Worm (Caenorhabditis elegans) whole organism, L1 larva: ENCODE data around the gene F41G3.5.

Experiments used
- C16A3.4 ChIP-seq: fragments of 150-350 bp; optimal IDR thresholded peaks from 2 replicates; lab custom pipeline; 2014; ENCODE audit warnings: missing biosample characterization, missing genetic modification characterization
- aly-2 ChIP-seq: fragments of 150-350 bp; optimal IDR thresholded peaks from 2 replicates; lab custom pipeline; 2014; ENCODE audit warnings: missing biosample characterization, missing genetic modification characterization
- blmp-1 ChIP-seq: fragments of 150-350 bp; optimal IDR thresholded peaks from 2 replicates; lab custom pipeline; 2014; ENCODE audit warnings: missing biosample characterization, missing genetic modification characterization
- ceh-82 ChIP-seq, 3 experiments: fragments of 150-350 bp in 1 of 3; sonication (generic microtip) in 2 of 3; optimal IDR thresholded peaks; 2 replicates each; lab custom pipeline; 2014 to 2017; ENCODE audit warnings: missing biosample characterization in 3 of 3, missing genetic modification characterization in 3 of 3
- ces-1 ChIP-seq: fragments of 150-350 bp; optimal IDR thresholded peaks from 2 replicates; lab custom pipeline; 2014; ENCODE audit warnings: missing biosample characterization, missing genetic modification reagents, missing genetic modification characterization
- dsc-1 ChIP-seq: sonication (generic microtip); optimal IDR thresholded peaks from 2 replicates; lab custom pipeline; 2016; ENCODE audit warnings: mild to moderate bottlenecking, missing genetic modification characterization, missing compliant biosample characterization
- efl-1 ChIP-seq, 4 experiments: fragments of 150-350 bp; optimal IDR thresholded peaks in 3 of 4; peaks in 1 of 4; 1 replicate in 1 of 4; 2 replicates in 3 of 4; lab custom pipeline; 2014; ENCODE audit warnings: missing biosample characterization in 2 of 4, missing genetic modification characterization in 2 of 4, missing genetic modification reagents in 2 of 4
- efl-3 ChIP-seq: fragments of 200-800 bp; sonication (Bioruptor generic); optimal IDR thresholded peaks from 2 replicates; lab custom pipeline; 2018; ENCODE audit warnings: mild to moderate bottlenecking, missing genetic modification characterization, missing compliant biosample characterization
- egl-27 ChIP-seq, 2 experiments: fragments of 150-350 bp in 1 of 2; sonication (generic microtip); optimal IDR thresholded peaks; 3 replicates each; lab custom pipeline; 2017 to 2018; ENCODE audit warnings: missing biosample characterization in 2 of 2, missing genetic modification characterization in 2 of 2, missing genetic modification reagents in 2 of 2
- elt-3 ChIP-seq, 6 experiments: fragments of 150-350 bp in 1 of 6; sonication (generic microtip); optimal IDR thresholded peaks; 2 replicates each; lab custom pipeline; 2017 to 2018; ENCODE audit warnings: missing biosample characterization in 6 of 6, missing genetic modification characterization in 6 of 6, inconsistent platforms in 1 of 6
- fkh-10 ChIP-seq: sonication (generic microtip); optimal IDR thresholded peaks from 2 replicates; lab custom pipeline; 2017; ENCODE audit warnings: missing biosample characterization, missing genetic modification reagents, missing genetic modification characterization
- fkh-4 ChIP-seq: sonication (generic microtip); optimal IDR thresholded peaks from 2 replicates; lab custom pipeline; 2016; ENCODE audit warnings: missing compliant biosample characterization, missing genetic modification characterization, borderline replicate concordance
- fkh-8 ChIP-seq: sonication (generic microtip); optimal IDR thresholded peaks from 2 replicates; lab custom pipeline; 2016; ENCODE audit warnings: mild to moderate bottlenecking, missing genetic modification characterization, missing compliant biosample characterization
- grh-1 ChIP-seq: fragments of 200-800 bp; sonication (Bioruptor generic); IDR thresholded peaks from 2 replicates; pipeline ENCODE4 v1.3.6; 2022; ENCODE audit warnings: missing genetic modification reagents, missing genetic modification characterization, missing compliant biosample characterization
- hlh-4 ChIP-seq: sonication (generic microtip); optimal IDR thresholded peaks from 2 replicates; lab custom pipeline; 2016; ENCODE audit warnings: mild to moderate bottlenecking, missing genetic modification characterization, missing compliant biosample characterization
- isw-1 ChIP-seq: fragments of 200-800 bp; sonication (Bioruptor generic); IDR thresholded peaks from 2 replicates; pipeline ENCODE4 v1.3.6; 2022; ENCODE audit warnings: missing genetic modification characterization, missing compliant biosample characterization
- lin-13 ChIP-seq: fragments of 150-350 bp; optimal IDR thresholded peaks from 2 replicates; lab custom pipeline; 2014; ENCODE audit warnings: missing biosample characterization, missing genetic modification reagents, missing genetic modification characterization
- lin-14 ChIP-seq: fragments of 200-800 bp; sonication (Bioruptor generic); optimal IDR thresholded peaks from 2 replicates; lab custom pipeline; 2018; ENCODE audit warnings: mild to moderate bottlenecking, missing genetic modification characterization, moderate library complexity, missing compliant biosample characterization
- lin-35 ChIP-seq, 2 experiments: fragments of 150-350 bp; optimal IDR thresholded peaks; 2 replicates each; lab custom pipeline; 2014; ENCODE audit warnings: missing biosample characterization in 2 of 2, missing genetic modification characterization in 2 of 2, missing genetic modification reagents in 2 of 2
- lir-3 ChIP-seq: sonication (generic microtip); optimal IDR thresholded peaks from 2 replicates; lab custom pipeline; 2016; ENCODE audit warnings: mild to moderate bottlenecking, missing genetic modification characterization, moderate library complexity, missing compliant biosample characterization; ENCODE audit not compliant: poor library complexity
- lsy-2 ChIP-seq, 2 experiments: fragments of 150-350 bp; optimal IDR thresholded peaks; 2 replicates each; lab custom pipeline; 2014; ENCODE audit warnings: missing biosample characterization in 2 of 2, missing genetic modification characterization in 2 of 2
- nhr-12 ChIP-seq: sonication (generic microtip); optimal IDR thresholded peaks from 2 replicates; lab custom pipeline; 2017; ENCODE audit warnings: missing biosample characterization, missing genetic modification characterization
- nhr-237 ChIP-seq: fragments of 150-350 bp; optimal IDR thresholded peaks from 2 replicates; lab custom pipeline; 2014; ENCODE audit warnings: missing biosample characterization, missing genetic modification characterization
- nhr-28 ChIP-seq: fragments of 150-350 bp; optimal IDR thresholded peaks from 2 replicates; lab custom pipeline; 2014; ENCODE audit warnings: missing biosample characterization, missing genetic modification characterization
- nhr-71 ChIP-seq: sonication (generic microtip); optimal IDR thresholded peaks from 2 replicates; lab custom pipeline; 2016; ENCODE audit warnings: mild to moderate bottlenecking, missing genetic modification characterization, moderate library complexity, missing compliant biosample characterization
- nhr-76 ChIP-seq: sonication (generic microtip); optimal IDR thresholded peaks from 2 replicates; lab custom pipeline; 2017; ENCODE audit warnings: missing biosample characterization, missing genetic modification characterization
- nhr-85 ChIP-seq: sonication (generic microtip); peaks from one replicate; lab custom pipeline; 2016; ENCODE audit warnings: missing genetic modification characterization, inconsistent platforms, missing compliant biosample characterization
- pag-3 ChIP-seq: sonication (generic microtip); optimal IDR thresholded peaks from 2 replicates; lab custom pipeline; 2017; ENCODE audit warnings: missing genetic modification characterization, mild to moderate bottlenecking, missing compliant biosample characterization, antibody characterized with exemption, borderline replicate concordance; ENCODE audit not compliant: insufficient read depth
- pqm-1 ChIP-seq: sonication (generic microtip); optimal IDR thresholded peaks from 3 replicates; lab custom pipeline; 2017; ENCODE audit warnings: missing biosample characterization, missing genetic modification characterization
- rnt-1 ChIP-seq: sonication (generic microtip); optimal IDR thresholded peaks from 2 replicates; lab custom pipeline; 2016; ENCODE audit warnings: mild to moderate bottlenecking, missing genetic modification characterization, moderate library complexity, missing compliant biosample characterization
- skn-1 ChIP-seq: fragments of 150-350 bp; optimal IDR thresholded peaks from 2 replicates; lab custom pipeline; 2014; ENCODE audit warnings: missing biosample characterization, missing genetic modification characterization
- snpc-4 ChIP-seq: fragments of 150-350 bp; optimal IDR thresholded peaks from 2 replicates; lab custom pipeline; 2014; ENCODE audit warnings: missing biosample characterization, missing genetic modification characterization
- swsn-7 ChIP-seq: sonication (generic microtip); optimal IDR thresholded peaks from 2 replicates; lab custom pipeline; 2016; ENCODE audit warnings: missing genetic modification characterization, missing compliant biosample characterization
- unc-30 ChIP-seq: sonication (generic microtip); optimal IDR thresholded peaks from 2 replicates; lab custom pipeline; 2017; ENCODE audit warnings: missing biosample characterization, missing genetic modification characterization
- unc-86 ChIP-seq: sonication (generic microtip); optimal IDR thresholded peaks from 2 replicates; lab custom pipeline; 2016; ENCODE audit warnings: missing genetic modification characterization, missing compliant biosample characterization
- xbp-1 ChIP-seq: sonication (generic microtip); optimal IDR thresholded peaks from 2 replicates; lab custom pipeline; 2016; ENCODE audit warnings: missing genetic modification characterization, missing compliant biosample characterization
- zag-1 ChIP-seq: fragments of 150-350 bp; optimal IDR thresholded peaks from 2 replicates; lab custom pipeline; 2014; ENCODE audit warnings: missing biosample characterization, missing genetic modification characterization

The F41G3.5 gene

ce11 chrII:6721581-6721980 lies 24.9 kb upstream of the F41G3.5 start (continued):
- no peak for TF ChIP-seq nhr-85 (tag; lab: Kevin White, UChicago)
- peak; percentile 56 for TF ChIP-seq nhr-71 (tag; lab: Kevin White, UChicago)
- peak; percentile 26 for TF ChIP-seq xbp-1 (tag; lab: Kevin White, UChicago)

- no peak for TF ChIP-seq unc-30
- no peak for TF ChIP-seq nhr-85 (tag; lab: Kevin White, UChicago)
- peak; percentile 52 for TF ChIP-seq dsc-1 (tag; lab: Kevin White, UChicago)
- TF ChIP-seq lin-14 (GFP tag; lab: Kevin White, UChicago): peak; percentile 32
- no peak for TF ChIP-seq pag-3
- no peak for TF ChIP-seq elt-3 (tag; optimal IDR thresholded peaks at IDR 0.05; lab: Kevin White, UChicago)
- no peak for TF ChIP-seq C16A3.4 (tag; lab: Kevin White, UChicago)
- no peak for TF ChIP-seq grh-1 (GFP tag; lab: Robert Waterston, UW)
- TF ChIP-seq zag-1 (tag; lab: Kevin White, UChicago): no peak
- no peak for TF ChIP-seq blmp-1 (tag; lab: Kevin White, UChicago)
- no peak for TF ChIP-seq swsn-7 (tag; lab: Kevin White, UChicago)
- TF ChIP-seq snpc-4 (tag; lab: Kevin White, UChicago): no peak
These were observed 19.7 kb upstream of the F41G3.5 start for ce11 chrII:6726814-6727213.

- TF ChIP-seq unc-86 (tag; lab: Kevin White, UChicago) (no peak), lin-14 (GFP tag; lab: Kevin White, UChicago) (peak; percentile 69), pqm-1 (tag; lab: Kevin White, UChicago) (no peak), lin-35 (GFP tag; optimal IDR thresholded peaks at IDR 0.05; lab: Kevin White, UChicago) (peak in 1 of 2 experiments; percentile 11), lir-3 (tag; lab: Kevin White, UChicago) (no peak), lin-13 (GFP tag; lab: Kevin White, UChicago) (no peak), rnt-1 (tag; lab: Kevin White, UChicago) (peak; percentile 17), efl-3 (GFP tag; lab: Kevin White, UChicago) (no peak), aly-2 (tag; lab: Kevin White, UChicago) (no peak), ces-1 (GFP tag; lab: Kevin White, UChicago) (no peak), fkh-8 (tag; lab: Kevin White, UChicago) (no peak), isw-1 (GFP tag; lab: Robert Waterston, UW) (peak; percentile 6; the same call in 1 of the 2 replicates), nhr-28 (tag; lab: Kevin White, UChicago) (no peak), skn-1 (tag; lab: Kevin White, UChicago) (no peak), unc-30 (no peak), zag-1 (tag; lab: Kevin White, UChicago) (no peak), pag-3 (no peak), fkh-10 (peak; percentile 33), nhr-71 (tag; lab: Kevin White, UChicago) (peak; percentile 33), efl-1 (optimal IDR thresholded peaks at IDR 0.05; lab: Kevin White, UChicago) (peak; percentile 13 to 41), efl-1 (GFP tag; optimal IDR thresholded peaks at IDR 0.05 in 1 of 2; lab: Kevin White, UChicago) (peak in 1 of 2 experiments; percentile 50), lsy-2 (tag; optimal IDR thresholded peaks at IDR 0.05; lab: Kevin White, UChicago) (peak in 1 of 2 experiments; percentile 27), fkh-4 (no peak), nhr-12 (tag; lab: Kevin White, UChicago) (no peak), ceh-82 (tag; optimal IDR thresholded peaks at IDR 0.05; lab: Kevin White, UChicago) (peak in 1 of 3 experiments; percentile 32), nhr-237 (tag; lab: Kevin White, UChicago) (no peak)
These were observed 17.2 kb upstream of the F41G3.5 start, which contains the start of gene T14B4.8 for ce11 chrII:6729331-6729730. Gene T14B4.8 (minus strand): TSS chrII:6729390.

- no peak for TF ChIP-seq aly-2 (tag; lab: Kevin White, UChicago)
- no peak for TF ChIP-seq egl-27 (tag; optimal IDR thresholded peaks at IDR 0.05; lab: Kevin White, UChicago)
- TF ChIP-seq nhr-76 (tag; lab: Kevin White, UChicago): no peak
- TF ChIP-seq nhr-85 (tag; lab: Kevin White, UChicago): no peak
- TF ChIP-seq lin-13 (GFP tag; lab: Kevin White, UChicago): no peak
- no peak for TF ChIP-seq hlh-4 (tag; lab: Kevin White, UChicago)
These were observed 12.8 kb upstream of the F41G3.5 start, which contains the start of gene T14B4.9 for ce11 chrII:6733718-6734117. Gene T14B4.9 (minus strand): TSS chrII:6733818.
